Worm (Caenorhabditis elegans) whole organism, L4 larva: ENCODE measurements around the gene set-31.
A peak's percentile ranks its signal among the peaks of the same experiment; 100 is the strongest.

Source experiments
- D1046.2 ChIP-seq: fragments of 200-800 bp; sonication (Bioruptor generic); IDR thresholded peaks from 2 replicates; pipeline ENCODE4 v1.3.6; 2022; ENCODE audit warnings: missing genetic modification characterization, missing compliant biosample characterization
- F26F4.8 ChIP-seq: fragments of 200-800 bp; sonication (Bioruptor generic); conservative IDR thresholded peaks from 2 replicates; pipeline ENCODE4 v1.3.6; 2022; ENCODE audit warnings: missing genetic modification characterization, missing compliant biosample characterization
- F37D6.2 ChIP-seq: sonication (generic microtip); optimal IDR thresholded peaks from 2 replicates; lab custom pipeline; 2016; ENCODE audit warnings: mild to moderate bottlenecking, missing genetic modification characterization, missing compliant biosample characterization
- F49E8.2 ChIP-seq: sonication (generic microtip); optimal IDR thresholded peaks from 2 replicates; lab custom pipeline; 2016; ENCODE audit warnings: missing compliant biosample characterization, mild to moderate bottlenecking, missing genetic modification characterization, borderline replicate concordance
- T26A8.4 ChIP-seq: fragments of 200-800 bp; sonication (Bioruptor generic); IDR thresholded peaks from 2 replicates; pipeline ENCODE4 v1.3.6; 2022; ENCODE audit warnings: missing genetic modification characterization, missing compliant biosample characterization
- Y105C5A.15 ChIP-seq: fragments of 200-800 bp; sonication (Bioruptor generic); IDR thresholded peaks from 2 replicates; pipeline ENCODE4 v1.3.6; 2022; ENCODE audit warnings: missing genetic modification characterization, missing compliant biosample characterization
- aha-1 ChIP-seq: fragments of 150-350 bp; peaks from one replicate; lab custom pipeline; 2014; ENCODE audit warnings: missing biosample characterization, missing genetic modification characterization
- aly-2 ChIP-seq: sonication (generic microtip); optimal IDR thresholded peaks from 2 replicates; lab custom pipeline; 2018; ENCODE audit warnings: missing biosample characterization, missing genetic modification characterization
- ceh-28 ChIP-seq: fragments of 150-350 bp; optimal IDR thresholded peaks from 2 replicates; lab custom pipeline; 2014; ENCODE audit warnings: missing biosample characterization, missing genetic modification reagents, missing genetic modification characterization
- ceh-44 ChIP-seq: fragments of 200-800 bp; sonication (Bioruptor generic); IDR thresholded peaks from 2 replicates; pipeline ENCODE4 v1.3.6; 2022; ENCODE audit warnings: missing genetic modification reagents, missing genetic modification characterization, missing compliant biosample characterization
- ceh-82 ChIP-seq: sonication (generic microtip); optimal IDR thresholded peaks from 2 replicates; lab custom pipeline; 2017; ENCODE audit warnings: missing biosample characterization, missing genetic modification characterization
- ctbp-1 ChIP-seq: fragments of 200-800 bp; sonication (Bioruptor generic); IDR thresholded peaks from 2 replicates; pipeline ENCODE4 v1.3.6; 2022; ENCODE audit warnings: missing genetic modification reagents, missing genetic modification characterization, missing compliant biosample characterization
- dmd-8 ChIP-seq: fragments of 200-800 bp; sonication (Bioruptor generic); IDR thresholded peaks from 2 replicates; pipeline ENCODE4 v1.3.6; 2022; ENCODE audit warnings: missing genetic modification characterization, missing compliant biosample characterization
- dmd-9 ChIP-seq: fragments of 200-800 bp; sonication (Bioruptor generic); IDR thresholded peaks from 2 replicates; pipeline ENCODE4 v1.3.6; 2022; ENCODE audit warnings: missing genetic modification reagents, missing genetic modification characterization, missing compliant biosample characterization
- dpl-1 ChIP-seq: fragments of 150-350 bp; optimal IDR thresholded peaks from 2 replicates; lab custom pipeline; 2014; ENCODE audit warnings: missing biosample characterization, missing genetic modification reagents, missing genetic modification characterization
- hlh-30 ChIP-seq: sonication (generic microtip); optimal IDR thresholded peaks from 2 replicates; lab custom pipeline; 2017; ENCODE audit warnings: antibody characterized with exemption, mild to moderate bottlenecking, missing genetic modification characterization, missing compliant biosample characterization; ENCODE audit not compliant: insufficient read depth
- hmg-1.1 ChIP-seq: fragments of 200-800 bp; sonication (Bioruptor generic); IDR thresholded peaks from 2 replicates; pipeline ENCODE4 v1.3.6; 2022; ENCODE audit warnings: missing genetic modification reagents, missing genetic modification characterization, missing compliant biosample characterization
- lim-7 ChIP-seq: fragments of 200-800 bp; sonication (Bioruptor generic); IDR thresholded peaks from 2 replicates; pipeline ENCODE4 v1.3.6; 2022; ENCODE audit warnings: missing genetic modification characterization, missing compliant biosample characterization
- lin-15B ChIP-seq: fragments of 150-350 bp; sonication (generic microtip); optimal IDR thresholded peaks from 3 replicates; lab custom pipeline; 2014; ENCODE audit warnings: missing biosample characterization, missing genetic modification characterization
- lsy-2 ChIP-seq, 2 experiments: fragments of 150-350 bp in 1 of 2; sonication (generic microtip) in 1 of 2; optimal IDR thresholded peaks; 2 replicates each; lab custom pipeline; 2014 to 2017; ENCODE audit warnings: missing biosample characterization in 2 of 2, missing genetic modification characterization in 2 of 2
- madf-9 ChIP-seq: fragments of 200-800 bp; sonication (Bioruptor generic); conservative IDR thresholded peaks from 2 replicates; pipeline ENCODE4 v1.3.6; 2022; ENCODE audit warnings: missing genetic modification reagents, missing genetic modification characterization, missing compliant biosample characterization
- mdt-29 ChIP-seq: fragments of 200-800 bp; sonication (Bioruptor generic); IDR thresholded peaks from 2 replicates; pipeline ENCODE4 v1.3.6; 2022; ENCODE audit warnings: missing genetic modification reagents, missing genetic modification characterization, missing compliant biosample characterization
- mep-1 ChIP-seq: fragments of 150-350 bp; sonication (generic microtip); optimal IDR thresholded peaks from 3 replicates; lab custom pipeline; 2014; ENCODE audit warnings: missing biosample characterization, missing genetic modification characterization
- nhr-10 ChIP-seq: fragments of 150-350 bp; optimal IDR thresholded peaks from 2 replicates; lab custom pipeline; 2014; ENCODE audit warnings: missing biosample characterization, missing genetic modification characterization
- nhr-11 ChIP-seq: fragments of 150-350 bp; optimal IDR thresholded peaks from 2 replicates; lab custom pipeline; 2014; ENCODE audit warnings: missing biosample characterization, missing genetic modification characterization
- nhr-42 ChIP-seq: fragments of 200-800 bp; sonication (Bioruptor generic); IDR thresholded peaks from 2 replicates; pipeline ENCODE4 v1.3.6; 2022; ENCODE audit warnings: missing genetic modification characterization, missing compliant biosample characterization
- nhr-6 ChIP-seq: fragments of 150-350 bp; optimal IDR thresholded peaks from 2 replicates; lab custom pipeline; 2014; ENCODE audit warnings: missing biosample characterization, missing genetic modification characterization
- pha-4 ChIP-seq, 2 experiments: fragments of 150-350 bp in 1 of 2; fragments of 200-800 bp in 1 of 2; sonication (Bioruptor generic) in 1 of 2; IDR thresholded peaks in 1 of 2; optimal IDR thresholded peaks in 1 of 2; 2 replicates each; pipeline versions ENCODE4 v1.3.6 to Lab custom; 2014 to 2022; ENCODE audit warnings: missing genetic modification characterization in 2 of 2, missing genetic modification reagents in 2 of 2, missing biosample characterization in 1 of 2, missing compliant biosample characterization in 1 of 2
- php-3 ChIP-seq: fragments of 200-800 bp; sonication (Bioruptor generic); IDR thresholded peaks from 2 replicates; pipeline ENCODE4 v1.3.6; 2022; ENCODE audit warnings: missing genetic modification reagents, missing genetic modification characterization, missing compliant biosample characterization
- rbr-2 ChIP-seq: sonication (generic microtip); optimal IDR thresholded peaks from 2 replicates; lab custom pipeline; 2016; ENCODE audit warnings: missing genotype, missing genetic modification characterization, missing compliant biosample characterization
- skn-1 ChIP-seq: fragments of 150-350 bp; optimal IDR thresholded peaks from 2 replicates; lab custom pipeline; 2014; ENCODE audit warnings: missing biosample characterization, missing genetic modification characterization
- snpc-1.2 ChIP-seq: fragments of 200-800 bp; sonication (Bioruptor generic); IDR thresholded peaks from 2 replicates; pipeline ENCODE4 v1.3.6; 2022; ENCODE audit warnings: missing genetic modification reagents, missing genetic modification characterization, missing compliant biosample characterization
- spr-1 ChIP-seq: sonication (generic microtip); optimal IDR thresholded peaks from 2 replicates; lab custom pipeline; 2016; ENCODE audit warnings: mild to moderate bottlenecking, missing genetic modification characterization, missing compliant biosample characterization
- spr-3 ChIP-seq: fragments of 200-800 bp; sonication (Bioruptor generic); optimal IDR thresholded peaks from 2 replicates; lab custom pipeline; 2018; ENCODE audit warnings: mild to moderate bottlenecking, missing genetic modification characterization, missing compliant biosample characterization
- unc-130 ChIP-seq: sonication (generic microtip); optimal IDR thresholded peaks from 2 replicates; lab custom pipeline; 2016; ENCODE audit warnings: missing genetic modification reagents, missing genetic modification characterization, missing compliant biosample characterization
- unc-62 ChIP-seq, 3 experiments: fragments of 150-350 bp in 1 of 3; sonication (generic microtip); optimal IDR thresholded peaks in 2 of 3; peaks in 1 of 3; 1 replicate in 1 of 3; 2 replicates in 2 of 3; lab custom pipeline; 2014 to 2017; ENCODE audit warnings: missing biosample characterization in 3 of 3, missing genetic modification characterization in 3 of 3, missing genetic modification reagents in 3 of 3, missing genotype in 1 of 3
- zag-1 ChIP-seq: fragments of 150-350 bp; optimal IDR thresholded peaks from 2 replicates; lab custom pipeline; 2014; ENCODE audit warnings: missing biosample characterization, missing genetic modification characterization
- zfp-2 ChIP-seq: sonication (generic microtip); optimal IDR thresholded peaks from 2 replicates; lab custom pipeline; 2016; ENCODE audit warnings: mild to moderate bottlenecking, missing genetic modification characterization, missing compliant biosample characterization
- zfp-3 ChIP-seq: fragments of 200-800 bp; sonication (Bioruptor generic); conservative IDR thresholded peaks from 2 replicates; pipeline ENCODE4 v1.3.6; 2022; ENCODE audit warnings: missing genetic modification reagents, missing genetic modification characterization, missing compliant biosample characterization
- zip-11 ChIP-seq: fragments of 200-800 bp; sonication (Bioruptor generic); IDR thresholded peaks from 2 replicates; pipeline ENCODE4 v1.3.6; 2022; ENCODE audit warnings: missing genetic modification characterization, missing compliant biosample characterization
- zip-2 ChIP-seq: fragments of 150-350 bp; optimal IDR thresholded peaks from 2 replicates; lab custom pipeline; 2014; ENCODE audit warnings: missing biosample characterization, missing genetic modification characterization
- ztf-11 ChIP-seq: fragments of 150-350 bp; optimal IDR thresholded peaks from 2 replicates; lab custom pipeline; 2014; ENCODE audit warnings: missing biosample characterization, missing genetic modification characterization
- ztf-7 ChIP-seq: fragments of 150-350 bp; optimal IDR thresholded peaks from 2 replicates; lab custom pipeline; 2014; ENCODE audit warnings: missing biosample characterization, missing genetic modification characterization

set-31 gene

DNA sequence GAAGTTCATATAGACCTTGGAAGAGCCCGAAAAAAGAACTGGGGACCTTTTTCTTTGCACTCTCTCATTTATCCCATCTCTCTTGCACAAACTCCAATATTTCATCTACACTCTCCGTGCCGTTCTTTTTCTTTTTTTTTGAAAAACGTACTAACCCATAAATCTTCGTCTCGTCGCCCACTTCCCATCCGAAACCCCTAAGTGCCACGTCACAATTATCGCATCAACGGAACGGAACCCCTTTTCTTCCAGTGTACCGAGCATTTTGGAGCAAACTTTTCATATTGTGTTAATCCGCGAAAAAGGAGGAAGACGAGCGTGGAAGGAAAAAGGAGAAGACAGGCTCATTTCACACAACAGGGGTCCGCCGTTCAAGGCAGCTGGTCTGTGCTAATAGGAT is 48.3 kb upstream of the set-31 start (continued):
- TF ChIP-seq snpc-1.2 (GFP tag; lab: Robert Waterston, UW) (no peak), dpl-1 (GFP tag; lab: Kevin White, UChicago) (no peak), unc-62 (GFP tag; optimal IDR thresholded peaks at IDR 0.05 in 1 of 2; lab: Kevin White, UChicago) (peak in 1 of 2 experiments; percentile 98), unc-62 (tag; optimal IDR thresholded peaks at IDR 0.05; lab: Kevin White, UChicago) (no peak), ztf-11 (no peak), lim-7 (no peak), ztf-7 (tag; lab: Kevin White, UChicago) (no peak), nhr-10 (tag; lab: Kevin White, UChicago) (no peak), ceh-28 (tag; lab: Kevin White, UChicago) (no peak), mep-1 (tag; lab: Kevin White, UChicago) (no peak), nhr-11 (tag; lab: Kevin White, UChicago) (no peak), Y105C5A.15 (GFP tag; lab: Robert Waterston, UW) (no peak), nhr-6 (tag; lab: Kevin White, UChicago) (no peak), skn-1 (tag; lab: Kevin White, UChicago) (no peak), dmd-8 (no peak), T26A8.4 (no peak), spr-3 (no peak), spr-1 (tag; lab: Kevin White, UChicago) (no peak), madf-9 (GFP tag; lab: Robert Waterston, UW) (no peak), aly-2 (tag; lab: Kevin White, UChicago) (no peak)
- TF ChIP-seq, all 104 proteins: peak for 6

DNA sequence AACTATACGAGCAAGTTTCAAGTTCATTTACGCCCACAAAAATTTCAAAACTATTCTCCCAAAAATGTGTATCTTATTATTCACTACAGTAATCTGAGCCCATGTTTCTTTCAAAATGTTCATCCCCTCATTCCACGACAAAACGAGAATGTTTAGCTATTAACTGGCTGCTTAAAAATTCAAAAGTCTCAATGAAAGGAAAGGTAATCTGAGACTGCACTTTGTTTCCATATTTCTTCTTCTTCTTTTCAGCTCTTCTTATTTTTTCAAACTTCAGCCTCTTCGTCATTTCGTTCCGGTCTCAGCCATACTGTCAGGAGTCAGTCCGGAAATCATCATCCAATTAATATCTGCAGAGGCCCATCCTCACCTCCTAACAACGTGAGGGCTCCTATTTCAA is 44.9 kb upstream of the set-31 start, which contains the start of gene unc-39:
TSS of gene unc-39 (plus strand) at position 301 of the 400 bp plus-strand sequence.
- TF ChIP-seq F37D6.2 (tag; lab: Kevin White, UChicago) (no peak), ctbp-1 (GFP tag; lab: Robert Waterston, UW) (no peak), T26A8.4 (no peak), zip-11 (GFP tag; lab: Robert Waterston, UW) (no peak), zip-2 (no peak), dmd-8 (no peak)
- TF ChIP-seq, all 104 proteins: peak for 0

DNA sequence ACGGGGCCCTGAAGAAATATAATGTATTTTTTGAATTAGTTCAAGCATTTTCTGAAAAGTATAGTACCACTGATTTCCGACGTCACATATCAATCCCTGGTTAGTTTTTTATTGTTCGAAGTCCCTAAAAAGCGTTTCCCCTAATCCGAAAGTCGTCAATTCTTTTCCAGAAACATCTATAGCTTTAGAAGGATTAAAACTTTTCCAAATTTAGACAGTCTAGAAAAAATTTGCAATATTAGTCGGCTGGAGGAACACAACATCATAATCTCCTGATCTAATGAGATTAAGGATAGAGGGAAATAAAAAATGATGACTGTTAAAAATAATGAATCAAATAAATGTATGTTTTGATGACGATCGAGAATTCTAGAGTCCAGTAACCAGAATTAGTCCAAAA is 39.7 kb upstream of the set-31 start:
- no peak for TF ChIP-seq zag-1 (tag; lab: Kevin White, UChicago)
- peak in 1 of 2 experiments; percentile 77 for TF ChIP-seq unc-62 (GFP tag; optimal IDR thresholded peaks at IDR 0.05 in 1 of 2; lab: Kevin White, UChicago)
- TF ChIP-seq unc-62 (tag; optimal IDR thresholded peaks at IDR 0.05; lab: Kevin White, UChicago) = no peak

ce11 chrV:14378986-14379385 is 38.7 kb upstream of the set-31 start, which contains the start of gene npr-43:
npr-43 (minus strand) TSS chrV:14379086.
- TF ChIP-seq hlh-30 = no peak
- TF ChIP-seq aha-1 = peak; percentile 68

DNA sequence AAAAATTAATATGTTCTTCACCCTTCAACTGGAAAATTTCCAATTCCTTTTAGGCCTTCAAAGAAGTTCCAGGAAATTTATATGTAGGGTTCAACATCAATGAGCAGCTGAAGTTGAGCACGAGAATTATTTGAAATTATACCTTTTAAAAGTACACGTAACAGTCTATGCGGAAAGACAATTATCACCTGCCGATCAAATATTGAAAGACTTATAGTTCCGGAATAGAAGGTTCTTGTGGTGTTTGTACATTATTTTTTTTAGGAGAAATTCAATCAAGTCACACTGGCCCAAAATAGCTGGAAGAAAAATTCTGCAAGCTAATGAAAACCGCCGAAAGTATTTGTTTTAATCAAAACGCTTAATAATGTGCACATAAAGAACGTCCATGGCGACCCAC is 37.5 kb upstream of the set-31 start:
- TF ChIP-seq php-3 (no peak), aha-1 (peak; percentile 37), unc-62 (GFP tag; optimal IDR thresholded peaks at IDR 0.05 in 1 of 2; lab: Kevin White, UChicago) (peak in 1 of 2 experiments; percentile 96), unc-62 (tag; optimal IDR thresholded peaks at IDR 0.05; lab: Kevin White, UChicago) (no peak)

ce11 chrV:14391830-14392229 is 25.9 kb upstream of the set-31 start, which contains the start of gene C15H11.10:
C15H11.10 (plus strand) TSS chrV:14392130.
- TF ChIP-seq pha-4 (GFP tag; IDR thresholded peaks at IDR 0.05; lab: Robert Waterston, UW) (no peak), pha-4 (tag; optimal IDR thresholded peaks at IDR 0.05; lab: Kevin White, UChicago) (no peak), ztf-11 (no peak), ceh-82 (tag; lab: Kevin White, UChicago) (no peak), dmd-9 (GFP tag; lab: Robert Waterston, UW) (no peak), zfp-2 (tag; lab: Kevin White, UChicago) (no peak), rbr-2 (tag; lab: Kevin White, UChicago) (no peak), mdt-29 (no peak), dmd-8 (no peak), lsy-2 (tag; optimal IDR thresholded peaks at IDR 0.05; lab: Kevin White, UChicago) (no peak), D1046.2 (no peak), F49E8.2 (tag; lab: Kevin White, UChicago) (no peak), hmg-1.1 (GFP tag; lab: Robert Waterston, UW) (no peak), nhr-42 (no peak), F26F4.8 (GFP tag; lab: Robert Waterston, UW) (no peak), unc-130 (GFP tag; lab: Kevin White, UChicago) (no peak), ceh-44 (GFP tag; lab: Robert Waterston, UW) (no peak), zfp-3 (GFP tag; lab: Robert Waterston, UW) (no peak), php-3 (no peak), lin-15B (no peak)
